Worm (Caenorhabditis elegans): ENCODE data around the gene mgl-3.
A peak's percentile ranks its signal among the peaks of the same experiment; 100 is the strongest.

The mgl-3 gene

DNA sequence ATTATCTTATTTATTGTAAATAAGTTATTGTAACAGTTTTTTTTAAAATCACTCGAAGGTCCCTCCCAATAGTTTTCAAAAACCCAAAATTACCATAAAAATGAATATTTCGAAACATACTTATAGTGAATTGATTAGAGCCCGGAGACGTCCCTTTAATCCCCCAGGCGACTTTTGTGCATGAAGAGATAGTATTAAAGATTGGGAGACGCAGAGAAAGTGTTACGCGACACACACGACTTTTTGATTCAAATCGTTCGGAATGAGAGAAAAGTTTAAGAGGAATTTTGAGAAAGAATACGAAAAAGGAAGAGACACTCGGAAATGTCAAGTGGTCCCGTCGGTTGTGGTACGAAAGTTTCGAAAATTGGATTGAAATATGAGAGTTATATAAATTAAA is 54.3 kb downstream of the mgl-3 start:
- TF ChIP-seq hmg-1.2 (GFP tag; IDR thresholded peaks at IDR 0.05) (peak; percentile 61), unc-130 (GFP tag; optimal IDR thresholded peaks at IDR 0.05) (no peak)

DNA sequence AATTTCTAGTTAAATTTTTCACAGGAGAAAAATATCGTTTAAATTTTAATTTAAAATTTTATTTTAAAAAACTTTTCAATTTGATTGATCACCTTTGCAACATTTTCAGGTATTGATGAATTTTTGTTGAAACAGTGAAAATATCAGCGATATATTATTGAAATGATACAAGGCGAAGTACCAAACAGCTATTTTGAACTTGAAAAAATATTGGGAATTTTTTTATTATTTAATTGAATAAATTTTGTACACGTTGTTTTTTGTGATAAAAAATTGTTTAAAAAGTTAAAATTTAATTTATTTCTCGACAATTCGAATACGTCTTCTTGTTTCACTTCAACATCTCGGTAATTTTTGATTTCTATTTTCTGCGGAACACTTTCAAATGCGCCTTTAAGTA is 54.9 kb downstream of the mgl-3 start, which contains the start of gene B0273.1:
TSS of gene B0273.1 (plus strand) at position 301 of the 400 bp plus-strand sequence.
- no peak for TF ChIP-seq fkh-3 (tag; optimal IDR thresholded peaks at IDR 0.05)
- no peak for TF ChIP-seq hmg-1.2 (GFP tag; IDR thresholded peaks at IDR 0.05)
- no peak for TF ChIP-seq ekl-4 (GFP tag; IDR thresholded peaks at IDR 0.05)
- TF ChIP-seq ztf-18 (tag; optimal IDR thresholded peaks at IDR 0.05), result no peak
- TF ChIP-seq efl-1 (GFP tag; optimal IDR thresholded peaks at IDR 0.05), result no peak

DNA sequence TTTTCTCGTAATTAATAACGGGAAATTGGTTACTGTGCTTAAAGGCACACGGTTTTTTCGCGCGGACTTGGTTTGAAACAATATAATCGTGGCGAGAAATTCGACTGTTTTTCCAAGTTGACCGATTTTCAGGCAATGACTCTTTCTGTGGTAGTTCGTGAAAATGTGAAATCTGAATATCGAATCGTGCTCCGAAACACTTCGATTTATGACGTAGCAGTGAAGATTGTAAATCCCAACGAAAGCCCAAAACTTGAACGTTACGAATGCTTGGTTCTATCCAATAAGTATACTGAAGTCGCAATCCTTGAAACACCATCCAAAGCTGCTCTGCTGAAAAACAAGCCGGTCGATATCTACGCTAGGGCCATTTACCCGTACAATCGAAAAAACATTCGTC is 55.3 kb downstream of the mgl-3 start:
- TF ChIP-seq cebp-1 (GFP tag; IDR thresholded peaks at IDR 0.05), result no peak
- TF ChIP-seq cebp-1 (tag; optimal IDR thresholded peaks at IDR 0.05), result no peak
- TF ChIP-seq F57C9.4 (tag; optimal IDR thresholded peaks at IDR 0.05), result no peak
- no peak for TF ChIP-seq nhr-27 (tag; optimal IDR thresholded peaks at IDR 0.05)
- TF ChIP-seq F57A8.1 (GFP tag; optimal IDR thresholded peaks at IDR 0.05), result no peak
- TF ChIP-seq K11D2.4 (GFP tag; IDR thresholded peaks at IDR 0.05), result no peak
- no peak for TF ChIP-seq mel-28 (tag; optimal IDR thresholded peaks at IDR 0.05; ENCODE audit: borderline replicate concordance)
- no peak for TF ChIP-seq him-1 (tag; optimal IDR thresholded peaks at IDR 0.05)
- no peak for TF ChIP-seq ama-1 (optimal IDR thresholded peaks at IDR 0.05)
- no peak for TF ChIP-seq ama-1 (GFP tag; optimal IDR thresholded peaks at IDR 0.05)
- TF ChIP-seq nhr-120 (GFP tag; IDR thresholded peaks at IDR 0.05), result no peak
- TF ChIP-seq gei-17 (GFP tag; optimal IDR thresholded peaks at IDR 0.05), result no peak
- no peak for TF ChIP-seq nfyb-1 (GFP tag; IDR thresholded peaks at IDR 0.05)
- no peak for TF ChIP-seq hlh-26 (GFP tag; conservative IDR thresholded peaks at IDR 0.05)
- TF ChIP-seq D2030.7 (GFP tag; IDR thresholded peaks at IDR 0.05), result no peak
